Fruit fly (Drosophila melanogaster) whole organism, embryonic: ENCODE results near the gene FBXO11.

Experiments
- B-H2 ChIP-seq: fragments of 200-800 bp; sonication (Bioruptor generic); optimal IDR thresholded peaks from 2 replicates; lab custom pipeline; 2018; ENCODE audit warnings: missing biosample characterization, mild to moderate bottlenecking, missing genetic modification characterization
- Bteb2 ChIP-seq: fragments of 200-800 bp; sonication (Bioruptor generic); optimal IDR thresholded peaks from 2 replicates; lab custom pipeline; 2016; ENCODE audit warnings: missing biosample characterization, missing genetic modification characterization
- CG1024 ChIP-seq: fragments of 200-800 bp; sonication (Bioruptor generic); IDR thresholded peaks from 2 replicates; pipeline ENCODE4 v1.3.6; 2022; ENCODE audit warnings: missing biosample characterization, missing genetic modification characterization
- CG10431 ChIP-seq: fragments of 200-800 bp; sonication (Bioruptor generic); optimal IDR thresholded peaks from 3 replicates; lab custom pipeline; 2018; ENCODE audit warnings: missing biosample characterization, mild to moderate bottlenecking, missing genetic modification characterization
- CG11504 ChIP-seq: fragments of 200-800 bp; sonication (Bioruptor generic); optimal IDR thresholded peaks from 3 replicates; lab custom pipeline; 2019; ENCODE audit warnings: missing biosample characterization, mild to moderate bottlenecking, missing genetic modification characterization, moderate library complexity
- CG12744 ChIP-seq: fragments of 200-800 bp; sonication (Bioruptor generic); optimal IDR thresholded peaks from 2 replicates; lab custom pipeline; 2016; ENCODE audit warnings: missing biosample characterization, missing genetic modification characterization
- CG13894 ChIP-seq: fragments of 200-800 bp; sonication (Bioruptor generic); optimal IDR thresholded peaks from 3 replicates; lab custom pipeline; 2018; ENCODE audit warnings: missing biosample characterization, mild to moderate bottlenecking, missing genetic modification characterization, moderate library complexity
- CG14441 ChIP-seq: fragments of 200-800 bp; sonication (Bioruptor generic); IDR thresholded peaks from 2 replicates; pipeline ENCODE4 v1.3.6; 2022; ENCODE audit warnings: missing biosample characterization, missing genetic modification characterization
- CG15514 ChIP-seq: fragments of 200-800 bp; sonication (Bioruptor generic); optimal IDR thresholded peaks from 3 replicates; lab custom pipeline; 2017; ENCODE audit warnings: missing biosample characterization, missing genetic modification characterization, mild to moderate bottlenecking, moderate library complexity, missing genetic modification reagents
- CG17361 ChIP-seq: fragments of 200-800 bp; sonication (Bioruptor generic); IDR thresholded peaks from 3 replicates; pipeline ENCODE4 v1.3.6; 2022; ENCODE audit warnings: missing biosample characterization, missing genetic modification characterization
- CG17612 ChIP-seq: fragments of 200-800 bp; sonication (Bioruptor generic); IDR thresholded peaks from 2 replicates; pipeline ENCODE4 v1.3.6; 2022; ENCODE audit warnings: missing biosample characterization, missing genetic modification characterization
- CG17912 ChIP-seq: fragments of 200-800 bp; sonication (Bioruptor generic); optimal IDR thresholded peaks from 2 replicates; lab custom pipeline; 2018; ENCODE audit warnings: missing biosample characterization, mild to moderate bottlenecking, missing genetic modification characterization
- CG18764 ChIP-seq: fragments of 200-800 bp; sonication (Bioruptor generic); optimal IDR thresholded peaks from 3 replicates; lab custom pipeline; 2016; ENCODE audit warnings: missing biosample characterization, missing genetic modification characterization
- CG30403 ChIP-seq: fragments of 200-800 bp; sonication (Bioruptor generic); optimal IDR thresholded peaks from 3 replicates; lab custom pipeline; 2016; ENCODE audit warnings: missing biosample characterization, missing genetic modification characterization
- CG31224 ChIP-seq: fragments of 200-800 bp; sonication (Bioruptor generic); IDR thresholded peaks from 2 replicates; pipeline ENCODE4 v1.3.6; 2022; ENCODE audit warnings: missing biosample characterization, missing genetic modification characterization
- CG31441 ChIP-seq: fragments of 200-800 bp; sonication (Bioruptor generic); IDR thresholded peaks from 2 replicates; pipeline ENCODE4 v1.3.6; 2022; ENCODE audit warnings: missing biosample characterization, missing genetic modification characterization
- CG4820 ChIP-seq: fragments of 200-800 bp; sonication (Bioruptor generic); optimal IDR thresholded peaks from 3 replicates; lab custom pipeline; 2016; ENCODE audit warnings: missing biosample characterization, missing genetic modification characterization
- CG8290 ChIP-seq, 3 experiments: fragments of 200-800 bp; sonication (Bioruptor generic); optimal IDR thresholded peaks; 2 replicates each; lab custom pipeline; 2016 to 2019; ENCODE audit warnings: missing biosample characterization in 3 of 3, missing genetic modification characterization in 3 of 3, mild to moderate bottlenecking in 2 of 3, moderate library complexity in 1 of 3
- CG9727 ChIP-seq: fragments of 200-800 bp; sonication (Bioruptor generic); optimal IDR thresholded peaks from 3 replicates; lab custom pipeline; 2017; ENCODE audit warnings: missing biosample characterization, mild to moderate bottlenecking, missing genetic modification characterization
- CTCF ChIP-seq: fragments of 200-800 bp; sonication (Bioruptor generic); optimal IDR thresholded peaks from 2 replicates; lab custom pipeline; 2017; ENCODE audit warnings: missing biosample characterization, mild to moderate bottlenecking, missing genetic modification characterization, moderate library complexity
- Camta ChIP-seq: fragments of 200-800 bp; sonication (Bioruptor generic); optimal IDR thresholded peaks from 2 replicates; lab custom pipeline; 2016; ENCODE audit warnings: missing biosample characterization, missing genetic modification characterization
- D19B ChIP-seq: fragments of 200-800 bp; sonication (Bioruptor generic); optimal IDR thresholded peaks from 2 replicates; lab custom pipeline; 2017; ENCODE audit warnings: missing biosample characterization, mild to moderate bottlenecking, missing genetic modification characterization
- Dad ChIP-seq: fragments of 200-800 bp; sonication (Bioruptor generic); optimal IDR thresholded peaks from 3 replicates; lab custom pipeline; 2016; ENCODE audit warnings: missing biosample characterization, missing genetic modification characterization
- Deaf1 ChIP-seq: fragments of 200-800 bp; optimal IDR thresholded peaks from 3 replicates; lab custom pipeline; 2019; ENCODE audit warnings: missing biosample characterization, mild to moderate bottlenecking, missing genetic modification characterization, moderate library complexity
- HLHmδ ChIP-seq: fragments of 200-800 bp; sonication (Bioruptor generic); optimal IDR thresholded peaks from 2 replicates; lab custom pipeline; 2018; ENCODE audit warnings: missing biosample characterization, mild to moderate bottlenecking, missing genetic modification characterization, moderate library complexity
- Hr51 ChIP-seq, 2 experiments: fragments of 200-800 bp; sonication (Bioruptor generic); optimal IDR thresholded peaks; 2 replicates in 1 of 2; 3 replicates in 1 of 2; lab custom pipeline; 2016 to 2018; ENCODE audit warnings: missing biosample characterization in 2 of 2, missing genetic modification characterization in 2 of 2, mild to moderate bottlenecking in 1 of 2, moderate library complexity in 1 of 2
- Pdp1 ChIP-seq, 2 experiments: fragments of 200-800 bp; sonication (Bioruptor generic); optimal IDR thresholded peaks; 3 replicates each; lab custom pipeline; 2016; ENCODE audit warnings: missing biosample characterization in 2 of 2, missing genetic modification characterization in 2 of 2, mild to moderate bottlenecking in 1 of 2, moderate library complexity in 1 of 2
- Rfx ChIP-seq: fragments of 200-800 bp; sonication (Bioruptor generic); IDR thresholded peaks from 2 replicates; pipeline ENCODE4 v1.3.6; 2022; ENCODE audit warnings: missing biosample characterization, missing genetic modification characterization
- Sin3A ChIP-seq: fragments of >200 bp; optimal IDR thresholded peaks from 2 replicates; lab custom pipeline; 2018
- ap ChIP-seq: fragments of 200-800 bp; sonication (Bioruptor generic); IDR thresholded peaks from 2 replicates; pipeline ENCODE4 v1.3.6; 2022; ENCODE audit warnings: missing biosample characterization, missing genetic modification characterization
- bowl ChIP-seq: fragments of 200-800 bp; sonication (Bioruptor generic); IDR thresholded peaks from 2 replicates; pipeline ENCODE4 v1.3.6; 2022; ENCODE audit warnings: missing biosample characterization, missing genetic modification characterization
- btn ChIP-seq: fragments of 200-800 bp; sonication (Bioruptor generic); optimal IDR thresholded peaks from 2 replicates; lab custom pipeline; 2016; ENCODE audit warnings: missing biosample characterization, missing genetic modification characterization
- ci ChIP-seq: fragments of 200-800 bp; sonication (Bioruptor generic); IDR thresholded peaks from 3 replicates; pipeline ENCODE4 v1.3.6; 2022; ENCODE audit warnings: missing biosample characterization, missing genetic modification characterization
- croc ChIP-seq: fragments of 200-800 bp; sonication (Bioruptor generic); conservative IDR thresholded peaks from 3 replicates; pipeline ENCODE4 v1.3.6; 2022; ENCODE audit warnings: missing biosample characterization, missing genetic modification characterization
- crol ChIP-seq: fragments of 200-800 bp; sonication (Bioruptor generic); IDR thresholded peaks from 2 replicates; pipeline ENCODE4 v1.3.6; 2022; ENCODE audit warnings: missing biosample characterization, missing genetic modification characterization
- dmrt99B ChIP-seq: fragments of 200-800 bp; sonication (Bioruptor generic); optimal IDR thresholded peaks from 2 replicates; lab custom pipeline; 2018; ENCODE audit warnings: missing biosample characterization, mild to moderate bottlenecking, missing genetic modification characterization, moderate library complexity
- dpn ChIP-seq, 2 experiments: fragments of 200-800 bp; sonication (Bioruptor generic); optimal IDR thresholded peaks; 3 replicates each; lab custom pipeline; 2016; ENCODE audit warnings: missing biosample characterization in 2 of 2, missing genetic modification characterization in 2 of 2
- grau ChIP-seq: fragments of 200-800 bp; optimal IDR thresholded peaks from 3 replicates; lab custom pipeline; 2019; ENCODE audit warnings: missing biosample characterization, mild to moderate bottlenecking, missing genetic modification characterization, moderate library complexity
- hth ChIP-seq: fragments of >200 bp; optimal IDR thresholded peaks from 2 replicates; lab custom pipeline; 2017; ENCODE audit warnings: inconsistent platforms
- nmo ChIP-seq: fragments of 200-800 bp; sonication (Bioruptor generic); optimal IDR thresholded peaks from 2 replicates; lab custom pipeline; 2018; ENCODE audit warnings: missing biosample characterization, mild to moderate bottlenecking, missing genetic modification characterization, moderate library complexity
- oc ChIP-seq: fragments of 200-800 bp; sonication (Bioruptor generic); optimal IDR thresholded peaks from 2 replicates; lab custom pipeline; 2018; ENCODE audit warnings: missing biosample characterization, mild to moderate bottlenecking, missing genetic modification characterization, moderate library complexity
- pnt ChIP-seq: fragments of 200-800 bp; sonication (Bioruptor generic); optimal IDR thresholded peaks from 3 replicates; lab custom pipeline; 2016; ENCODE audit warnings: missing biosample characterization, missing genetic modification characterization
- pum ChIP-seq: fragments of 200-800 bp; sonication (Bioruptor generic); optimal IDR thresholded peaks from 2 replicates; lab custom pipeline; 2016; ENCODE audit warnings: missing biosample characterization, missing genetic modification characterization
- sens ChIP-seq: fragments of 200-800 bp; sonication (Bioruptor generic); peaks from one replicate; lab custom pipeline; 2016; ENCODE audit warnings: missing biosample characterization, missing genetic modification characterization
- sens-2 ChIP-seq: fragments of 200-800 bp; sonication (Bioruptor generic); IDR thresholded peaks from 2 replicates; pipeline ENCODE4 v1.3.6; 2022; ENCODE audit warnings: missing biosample characterization, missing genetic modification characterization
- sim ChIP-seq: fragments of 200-800 bp; sonication (Bioruptor generic); IDR thresholded peaks from 2 replicates; pipeline ENCODE4 v1.3.6; 2022; ENCODE audit warnings: missing biosample characterization, missing genetic modification characterization
- sob ChIP-seq: fragments of 200-800 bp; sonication (Bioruptor generic); IDR thresholded peaks from 2 replicates; pipeline ENCODE4 v1.3.6; 2022; ENCODE audit warnings: missing biosample characterization, missing genetic modification characterization
- tll ChIP-seq, 2 experiments: fragments of 200-800 bp in 1 of 2; fragments of >200 bp in 1 of 2; sonication (Bioruptor generic) in 1 of 2; optimal IDR thresholded peaks; 2 replicates each; lab custom pipeline; 2017 to 2019; ENCODE audit warnings: missing biosample characterization in 2 of 2, missing genetic modification characterization in 2 of 2, mild to moderate bottlenecking in 1 of 2, moderate library complexity in 1 of 2
- vvl ChIP-seq: fragments of 200-800 bp; sonication (Bioruptor generic); IDR thresholded peaks from 2 replicates; pipeline ENCODE4 v1.3.6; 2022; ENCODE audit warnings: missing biosample characterization, missing genetic modification characterization
- wdn ChIP-seq: fragments of 200-800 bp; sonication (Bioruptor generic); IDR thresholded peaks from 2 replicates; pipeline ENCODE4 v1.3.6; 2022; ENCODE audit warnings: missing biosample characterization, missing genetic modification characterization
- wor ChIP-seq: fragments of 200-800 bp; sonication (Bioruptor generic); IDR thresholded peaks from 2 replicates; pipeline ENCODE4 v1.3.6; 2022; ENCODE audit warnings: missing biosample characterization, missing genetic modification characterization
- zf30C ChIP-seq: fragments of 200-800 bp; sonication (Bioruptor generic); optimal IDR thresholded peaks from 3 replicates; lab custom pipeline; 2018; ENCODE audit warnings: missing biosample characterization, mild to moderate bottlenecking, missing genetic modification characterization

FBXO11 gene

dm6 chr3R:9777941-9778360, 31.2 kb downstream of the FBXO11 start, which contains the start of gene RpS29 (continued):
- TF ChIP-seq vvl (GFP tag; lab: Robert Waterston, UW) (peak; percentile 90), CG14441 (GFP tag; lab: Robert Waterston, UW) (peak; percentile 77), HLHmδ (GFP tag; lab: Kevin White, UChicago) (peak; percentile 54), Dad (GFP tag; lab: Kevin White, UChicago) (peak; percentile 84), CG10431 (peak; percentile 70), CG15514 (GFP tag; lab: Kevin White, UChicago) (peak; percentile 95), CG31441 (GFP tag; lab: Robert Waterston, UW) (peak; percentile 51; the same call in 1 of the 2 replicates), nmo (GFP tag; lab: Kevin White, UChicago) (peak; percentile 78), ci (GFP tag; lab: Robert Waterston, UW) (peak; percentile 93), sens (GFP tag; lab: Kevin White, UChicago) (peak; percentile 95), crol (GFP tag; lab: Robert Waterston, UW) (no peak), ap (no peak), CG31224 (GFP tag; lab: Robert Waterston, UW) (no peak), Hr51 (GFP tag; optimal IDR thresholded peaks at IDR 0.05; lab: Kevin White, UChicago) (peak; percentile 50 to 85), croc (GFP tag; lab: Robert Waterston, UW) (0 out of 3 replicates have a peak, but pooled peaks have one; percentile 32), wdn (GFP tag; lab: Robert Waterston, UW) (peak; percentile 56; the same call in 1 of the 2 replicates), D19B (GFP tag; lab: Kevin White, UChicago) (no peak), B-H2 (GFP tag; lab: Kevin White, UChicago) (peak; percentile 95), CG11504 (tag; lab: Kevin White, UChicago) (peak; percentile 67), Deaf1 (tag; lab: Kevin White, UChicago) (peak; percentile 43), oc (tag; lab: Kevin White, UChicago) (peak; percentile 63), Rfx (GFP tag; lab: Robert Waterston, UW) (peak; percentile 95), sob (peak; percentile 93), CG17361 (GFP tag; lab: Robert Waterston, UW) (peak; percentile 68), dpn (GFP tag; optimal IDR thresholded peaks at IDR 0.05; lab: Kevin White, UChicago) (peak; percentile 86 to 90), sens-2 (GFP tag; lab: Robert Waterston, UW) (no peak; the same call in 1 of the 2 replicates), btn (GFP tag; lab: Kevin White, UChicago) (no peak), Sin3A (peak; percentile 87), wor (no peak), bowl (GFP tag; lab: Robert Waterston, UW) (no peak; the same call in 1 of the 2 replicates), CG9727 (peak; percentile 70), CG17912 (GFP tag; lab: Kevin White, UChicago) (peak; percentile 88), sim (GFP tag; lab: Robert Waterston, UW) (no peak), CTCF (GFP tag; lab: Kevin White, UChicago) (peak; percentile 46), Bteb2 (GFP tag; lab: Kevin White, UChicago) (peak; percentile 76), CG12744 (peak; percentile 77), tll (GFP tag; optimal IDR thresholded peaks at IDR 0.05; lab: Kevin White, UChicago) (no peak), hth (no peak), CG8290 (GFP tag; optimal IDR thresholded peaks at IDR 0.05; lab: Kevin White, UChicago) (peak; percentile 73), CG8290 (tag; optimal IDR thresholded peaks at IDR 0.05; lab: Kevin White, UChicago) (peak; percentile 31 to 95), zf30C (GFP tag; lab: Kevin White, UChicago) (peak; percentile 57), CG13894 (tag; lab: Kevin White, UChicago) (peak; percentile 91), pnt (GFP tag; lab: Kevin White, UChicago) (peak; percentile 73), CG17612 (GFP tag; lab: Robert Waterston, UW) (peak; percentile 31; the same call in 1 of the 2 replicates), CG1024 (peak; percentile 64), CG4820 (peak; percentile 52), dmrt99B (tag; lab: Kevin White, UChicago) (peak; percentile 44), grau (peak; percentile 76), Camta (peak; percentile 72), pum (GFP tag; lab: Kevin White, UChicago) (peak; percentile 81), CG30403 (GFP tag; lab: Kevin White, UChicago) (peak; percentile 80), Pdp1 (GFP tag; optimal IDR thresholded peaks at IDR 0.05; lab: Kevin White, UChicago) (peak; percentile 82 to 89), CG18764 (peak; percentile 76)
